Fruit fly (Drosophila melanogaster) whole organism, embryonic: ENCODE measurements around the gene CG14958.
A peak's percentile ranks its signal among the peaks of the same experiment; 100 is the strongest.

ENCODE experiments used
- Ada2b ChIP-seq: fragments of 200-800 bp; sonication (Bioruptor generic); IDR thresholded peaks from 2 replicates; pipeline ENCODE4 v1.3.6; 2022; ENCODE audit warnings: missing biosample characterization, missing genetic modification characterization
- BEAF-32 ChIP-seq: fragments of 200-800 bp; sonication (Bioruptor generic); optimal IDR thresholded peaks from 3 replicates; lab custom pipeline; 2017; ENCODE audit warnings: missing biosample characterization, missing genetic modification characterization, mild to moderate bottlenecking, moderate library complexity, missing genetic modification reagents
- Bdp1 ChIP-seq: fragments of 200-800 bp; sonication (Bioruptor generic); optimal IDR thresholded peaks from 3 replicates; lab custom pipeline; 2016; ENCODE audit warnings: missing biosample characterization, missing genetic modification characterization
- Bteb2 ChIP-seq: fragments of 200-800 bp; sonication (Bioruptor generic); optimal IDR thresholded peaks from 2 replicates; lab custom pipeline; 2016; ENCODE audit warnings: missing biosample characterization, missing genetic modification characterization
- C15 ChIP-seq: fragments of 200-800 bp; sonication (Bioruptor generic); IDR thresholded peaks from 3 replicates; pipeline ENCODE4 v1.3.6; 2022; ENCODE audit warnings: missing biosample characterization, missing genetic modification characterization
- CG10979 ChIP-seq: fragments of 200-800 bp; sonication (Bioruptor generic); optimal IDR thresholded peaks from 2 replicates; lab custom pipeline; 2018; ENCODE audit warnings: missing biosample characterization, mild to moderate bottlenecking, missing genetic modification characterization, moderate library complexity
- CG12236 ChIP-seq: fragments of 200-800 bp; sonication (Bioruptor generic); optimal IDR thresholded peaks from 2 replicates; lab custom pipeline; 2016; ENCODE audit warnings: missing biosample characterization, missing genetic modification characterization
- CG12299 ChIP-seq: fragments of 200-800 bp; sonication (Bioruptor generic); optimal IDR thresholded peaks from 2 replicates; lab custom pipeline; 2018; ENCODE audit warnings: missing biosample characterization, mild to moderate bottlenecking, missing genetic modification characterization
- CG12659 ChIP-seq: fragments of 200-800 bp; sonication (Bioruptor generic); optimal IDR thresholded peaks from 3 replicates; lab custom pipeline; 2017; ENCODE audit warnings: mild to moderate bottlenecking, missing biosample characterization, missing genetic modification reagents, missing genetic modification characterization
- CG1647 ChIP-seq: fragments of 200-800 bp; sonication (Bioruptor generic); optimal IDR thresholded peaks from 3 replicates; lab custom pipeline; 2016; ENCODE audit warnings: missing biosample characterization, missing genetic modification characterization
- CG16813 ChIP-seq: fragments of 200-800 bp; sonication (Bioruptor generic); IDR thresholded peaks from 3 replicates; pipeline ENCODE4 v1.3.6; 2022; ENCODE audit warnings: missing biosample characterization, missing genetic modification characterization; ENCODE audit not compliant: partially characterized antibody
- CG17802 ChIP-seq: fragments of 200-800 bp; sonication (Bioruptor generic); optimal IDR thresholded peaks from 2 replicates; lab custom pipeline; 2018; ENCODE audit warnings: missing biosample characterization, mild to moderate bottlenecking, missing genetic modification characterization, moderate library complexity
- CG18476 ChIP-seq: fragments of 200-800 bp; sonication (Bioruptor generic); optimal IDR thresholded peaks from 2 replicates; lab custom pipeline; 2016; ENCODE audit warnings: missing biosample characterization, mild to moderate bottlenecking, missing genetic modification characterization
- CG18599 ChIP-seq: fragments of 200-800 bp; sonication (Bioruptor generic); optimal IDR thresholded peaks from 3 replicates; lab custom pipeline; 2017; ENCODE audit warnings: missing biosample characterization, missing genetic modification characterization, mild to moderate bottlenecking, moderate library complexity, missing genetic modification reagents
- CG4854 ChIP-seq: fragments of 200-800 bp; sonication (Bioruptor generic); optimal IDR thresholded peaks from 2 replicates; lab custom pipeline; 2016; ENCODE audit warnings: missing biosample characterization, missing genetic modification characterization, inconsistent platforms
- CG7372 ChIP-seq: fragments of 200-800 bp; sonication (Bioruptor generic); IDR thresholded peaks from 2 replicates; pipeline ENCODE4 v1.3.6; 2022; ENCODE audit warnings: missing biosample characterization, missing genetic modification characterization
- CG7745 ChIP-seq: fragments of 200-800 bp; sonication (Bioruptor generic); optimal IDR thresholded peaks from 2 replicates; lab custom pipeline; 2018; ENCODE audit warnings: missing biosample characterization, mild to moderate bottlenecking, missing genetic modification characterization, moderate library complexity
- CTCF ChIP-seq: fragments of 200-800 bp; sonication (Bioruptor generic); optimal IDR thresholded peaks from 2 replicates; lab custom pipeline; 2017; ENCODE audit warnings: missing biosample characterization, mild to moderate bottlenecking, missing genetic modification characterization, moderate library complexity
- Dip2 ChIP-seq: fragments of 200-800 bp; sonication (Bioruptor generic); IDR thresholded peaks from 2 replicates; pipeline ENCODE4 v1.3.6; 2022; ENCODE audit warnings: missing biosample characterization, missing genetic modification characterization
- ERR ChIP-seq: fragments of 200-800 bp; sonication (Bioruptor generic); optimal IDR thresholded peaks from 2 replicates; lab custom pipeline; 2016; ENCODE audit warnings: missing biosample characterization, missing genetic modification characterization
- Fer3 ChIP-seq: fragments of 200-800 bp; sonication (Bioruptor generic); optimal IDR thresholded peaks from 2 replicates; lab custom pipeline; 2018; ENCODE audit warnings: missing biosample characterization, mild to moderate bottlenecking, missing genetic modification characterization, moderate library complexity
- GATAe ChIP-seq: fragments of 200-800 bp; sonication (Bioruptor generic); conservative IDR thresholded peaks from 2 replicates; pipeline ENCODE4 v1.3.6; 2022; ENCODE audit warnings: missing biosample characterization, missing genetic modification characterization
- Gsc ChIP-seq: fragments of 200-800 bp; sonication (Bioruptor generic); IDR thresholded peaks from 2 replicates; pipeline ENCODE4 v1.3.6; 2022; ENCODE audit warnings: missing biosample characterization, missing genetic modification characterization
- HHEX ChIP-seq: fragments of 200-800 bp; sonication (Bioruptor generic); optimal IDR thresholded peaks from 3 replicates; lab custom pipeline; 2017; ENCODE audit warnings: missing biosample characterization, mild to moderate bottlenecking, missing genetic modification characterization, missing genetic modification reagents
- Meics ChIP-seq: fragments of 200-800 bp; sonication (Bioruptor generic); optimal IDR thresholded peaks from 2 replicates; lab custom pipeline; 2017; ENCODE audit warnings: missing biosample characterization, mild to moderate bottlenecking, missing genetic modification characterization
- Pdp1 ChIP-seq, 2 experiments: fragments of 200-800 bp; sonication (Bioruptor generic); optimal IDR thresholded peaks; 3 replicates each; lab custom pipeline; 2016; ENCODE audit warnings: missing biosample characterization in 2 of 2, missing genetic modification characterization in 2 of 2, mild to moderate bottlenecking in 1 of 2, moderate library complexity in 1 of 2
- Ravus ChIP-seq: fragments of 200-800 bp; sonication (Bioruptor generic); IDR thresholded peaks from 2 replicates; pipeline ENCODE4 v1.3.6; 2022; ENCODE audit warnings: missing biosample characterization, missing genetic modification characterization
- Rfx ChIP-seq: fragments of 200-800 bp; sonication (Bioruptor generic); IDR thresholded peaks from 2 replicates; pipeline ENCODE4 v1.3.6; 2022; ENCODE audit warnings: missing biosample characterization, missing genetic modification characterization
- ara ChIP-seq: fragments of 200-800 bp; sonication (Bioruptor generic); IDR thresholded peaks from 2 replicates; pipeline ENCODE4 v1.3.6; 2022; ENCODE audit warnings: missing biosample characterization, missing genetic modification characterization
- ato ChIP-seq: fragments of 200-800 bp; sonication (Bioruptor generic); IDR thresholded peaks from 2 replicates; pipeline ENCODE4 v1.3.6; 2022; ENCODE audit warnings: missing biosample characterization, missing genetic modification characterization; ENCODE audit not compliant: partially characterized antibody
- bigmax ChIP-seq: fragments of 200-800 bp; sonication (Bioruptor generic); optimal IDR thresholded peaks from 2 replicates; lab custom pipeline; 2018; ENCODE audit warnings: missing biosample characterization, mild to moderate bottlenecking, missing genetic modification characterization
- cad ChIP-seq: fragments of >200 bp; optimal IDR thresholded peaks from 2 replicates; lab custom pipeline; 2017; ENCODE audit warnings: missing biosample characterization, missing genetic modification characterization
- dati ChIP-seq: fragments of 200-800 bp; sonication (Bioruptor generic); IDR thresholded peaks from 2 replicates; pipeline ENCODE4 v1.3.6; 2022; ENCODE audit warnings: missing biosample characterization, missing genetic modification characterization
- ewg ChIP-seq: fragments of 200-800 bp; sonication (Bioruptor generic); optimal IDR thresholded peaks from 3 replicates; lab custom pipeline; 2017; ENCODE audit warnings: mild to moderate bottlenecking, missing biosample characterization, missing genetic modification reagents, missing genetic modification characterization
- eyg ChIP-seq: fragments of 200-800 bp; sonication (Bioruptor generic); optimal IDR thresholded peaks from 3 replicates; lab custom pipeline; 2016; ENCODE audit warnings: missing biosample characterization, missing genetic modification characterization
- fd3F ChIP-seq: fragments of 200-800 bp; sonication (Bioruptor generic); optimal IDR thresholded peaks from 2 replicates; lab custom pipeline; 2018; ENCODE audit warnings: missing biosample characterization, mild to moderate bottlenecking, missing genetic modification characterization, moderate library complexity
- fru ChIP-seq: fragments of >200 bp; optimal IDR thresholded peaks from 2 replicates; lab custom pipeline; 2017
- ftz-f1 ChIP-seq: fragments of 200-800 bp; sonication (Bioruptor generic); optimal IDR thresholded peaks from 2 replicates; lab custom pipeline; 2016; ENCODE audit warnings: missing biosample characterization, missing genetic modification characterization
- gcm2 ChIP-seq: fragments of 200-800 bp; sonication (Bioruptor generic); optimal IDR thresholded peaks from 2 replicates; lab custom pipeline; 2016; ENCODE audit warnings: missing biosample characterization, missing genetic modification characterization
- hbn ChIP-seq: fragments of 200-800 bp; sonication (Bioruptor generic); IDR thresholded peaks from 2 replicates; pipeline ENCODE4 v1.3.6; 2022; ENCODE audit warnings: missing biosample characterization, missing genetic modification characterization; ENCODE audit not compliant: partially characterized antibody
- onecut ChIP-seq: fragments of 200-800 bp; sonication (Bioruptor generic); IDR thresholded peaks from 2 replicates; pipeline ENCODE4 v1.3.6; 2022; ENCODE audit warnings: missing biosample characterization, missing genetic modification characterization
- pb ChIP-seq: fragments of 200-800 bp; sonication (Bioruptor generic); optimal IDR thresholded peaks from 3 replicates; lab custom pipeline; 2016; ENCODE audit warnings: missing biosample characterization, missing genetic modification characterization
- sens-2 ChIP-seq: fragments of 200-800 bp; sonication (Bioruptor generic); IDR thresholded peaks from 2 replicates; pipeline ENCODE4 v1.3.6; 2022; ENCODE audit warnings: missing biosample characterization, missing genetic modification characterization
- sisA ChIP-seq: fragments of 200-800 bp; sonication (Bioruptor generic); IDR thresholded peaks from 2 replicates; pipeline ENCODE4 v1.3.6; 2022; ENCODE audit warnings: missing biosample characterization, missing genetic modification characterization
- ssp ChIP-seq: fragments of 200-800 bp; sonication (Bioruptor generic); IDR thresholded peaks from 2 replicates; pipeline ENCODE4 v1.3.6; 2022; ENCODE audit warnings: missing biosample characterization, missing genetic modification characterization
- tna ChIP-seq: fragments of 200-800 bp; sonication (Bioruptor generic); IDR thresholded peaks from 2 replicates; pipeline ENCODE4 v1.3.6; 2022; ENCODE audit warnings: missing biosample characterization, missing genetic modification characterization; ENCODE audit not compliant: partially characterized antibody
- unc-4 ChIP-seq: fragments of 200-800 bp; sonication (Bioruptor generic); IDR thresholded peaks from 2 replicates; pipeline ENCODE4 v1.3.6; 2022; ENCODE audit warnings: missing biosample characterization, missing genetic modification characterization; ENCODE audit not compliant: partially characterized antibody
- unpg ChIP-seq: fragments of 200-800 bp; sonication (Bioruptor generic); optimal IDR thresholded peaks from 3 replicates; lab custom pipeline; 2018; ENCODE audit warnings: missing biosample characterization, mild to moderate bottlenecking, missing genetic modification characterization, moderate library complexity
- vfl ChIP-seq: fragments of 200-800 bp; sonication (Bioruptor generic); optimal IDR thresholded peaks from 2 replicates; lab custom pipeline; 2016; ENCODE audit warnings: missing biosample characterization, missing genetic modification characterization
- wek ChIP-seq: fragments of 200-800 bp; sonication (Bioruptor generic); optimal IDR thresholded peaks from 3 replicates; lab custom pipeline; 2018; ENCODE audit warnings: missing biosample characterization, mild to moderate bottlenecking, missing genetic modification characterization, moderate library complexity
- z ChIP-seq: fragments of 200-800 bp; sonication (Bioruptor generic); IDR thresholded peaks from 3 replicates; pipeline ENCODE4 v1.3.6; 2022; ENCODE audit warnings: missing biosample characterization, missing genetic modification characterization

The CG14958 gene

DNA sequence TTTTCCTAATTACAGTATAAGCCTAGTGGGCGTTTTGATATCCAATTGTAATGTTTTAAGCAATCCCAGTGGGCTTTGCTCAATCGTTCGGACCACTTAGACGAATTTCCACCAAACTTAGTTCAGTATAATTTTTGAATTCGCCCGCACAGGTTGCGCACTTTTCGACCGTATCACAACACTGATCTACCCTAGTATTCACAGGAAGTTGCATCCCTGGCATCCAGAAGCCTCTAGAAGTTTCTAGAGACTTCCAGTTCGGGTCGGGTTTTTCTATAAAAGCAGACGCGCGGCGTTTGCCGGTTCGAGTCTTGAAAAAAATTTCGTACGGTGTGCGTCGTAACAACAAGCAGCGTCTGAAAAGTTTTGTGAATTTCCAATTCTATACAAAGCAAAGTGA, 3.1 kb downstream of the CG14958 start, which contains the start of gene Hsp83 (continued):
- TF ChIP-seq ERR (GFP tag; lab: Kevin White, UChicago) (peak; percentile 84), CG7372 (GFP tag; lab: Robert Waterston, UW) (peak; percentile 85), bigmax (GFP tag; lab: Kevin White, UChicago) (peak; percentile 91), ato (no peak), CG12659 (GFP tag; lab: Kevin White, UChicago) (peak; percentile 98), sisA (GFP tag; lab: Robert Waterston, UW) (peak; percentile 38; the same call in 1 of the 2 replicates), ewg (GFP tag; lab: Kevin White, UChicago) (peak; percentile 88), z (peak; percentile 73), sens-2 (GFP tag; lab: Robert Waterston, UW) (peak; percentile 97), vfl (GFP tag; lab: Kevin White, UChicago) (peak; percentile 90), CG10979 (tag; lab: Kevin White, UChicago) (peak; percentile 89), CTCF (peak; percentile 80), CG1647 (GFP tag; lab: Kevin White, UChicago) (peak; percentile 93), hbn (GFP tag; lab: Robert Waterston, UW) (no peak), ftz-f1 (GFP tag; lab: Kevin White, UChicago) (peak; percentile 80), CG7745 (peak; percentile 80), unc-4 (peak; percentile 0; the same call in 1 of the 2 replicates), CG4854 (GFP tag; lab: Kevin White, UChicago) (peak; percentile 95), Ada2b (GFP tag; lab: Robert Waterston, UW) (peak; percentile 68; the same call in 1 of the 2 replicates), CG12236 (peak; percentile 88), dati (GFP tag; lab: Robert Waterston, UW) (peak; percentile 88), cad (no peak), unpg (GFP tag; lab: Kevin White, UChicago) (peak; percentile 94), CG12299 (peak; percentile 98), fru (lab: Kevin White, UChicago) (no peak), onecut (GFP tag; lab: Robert Waterston, UW) (peak; percentile 96), ara (peak; percentile 89), gcm2 (GFP tag; lab: Kevin White, UChicago) (peak; percentile 92), GATAe (GFP tag; lab: Robert Waterston, UW) (no peak; the same call in 1 of the 2 replicates), Bdp1 (GFP tag; lab: Kevin White, UChicago) (peak; percentile 89), BEAF-32 (GFP tag; lab: Kevin White, UChicago) (no peak), Pdp1 (GFP tag; optimal IDR thresholded peaks at IDR 0.05; lab: Kevin White, UChicago) (peak; percentile 89), eyg (peak; percentile 97), Dip2 (GFP tag; lab: Robert Waterston, UW) (no peak), CG18476 (GFP tag; lab: Kevin White, UChicago) (peak; percentile 83), wek (GFP tag; lab: Kevin White, UChicago) (peak; percentile 97), CG18599 (GFP tag; lab: Kevin White, UChicago) (peak; percentile 99), Gsc (no peak), CG17802 (tag; lab: Kevin White, UChicago) (peak; percentile 86), C15 (GFP tag; lab: Robert Waterston, UW) (peak; percentile 80; the same call in 2 of the 3 replicates), tna (GFP tag; lab: Robert Waterston, UW) (no peak), pb (GFP tag; lab: Kevin White, UChicago) (peak; percentile 96), Fer3 (tag; lab: Kevin White, UChicago) (peak; percentile 98), Rfx (peak; percentile 97), Ravus (GFP tag; lab: Robert Waterston, UW) (peak; percentile 25; the same call in 1 of the 2 replicates), ssp (GFP tag; lab: Robert Waterston, UW) (peak; percentile 65), fd3F (GFP tag; lab: Kevin White, UChicago) (peak; percentile 86), HHEX (peak; percentile 99), Bteb2 (GFP tag; lab: Kevin White, UChicago) (peak; percentile 90), CG16813 (GFP tag; lab: Robert Waterston, UW) (no peak), Meics (GFP tag; lab: Kevin White, UChicago) (peak; percentile 99)
